Worm (Caenorhabditis elegans): ENCODE data around the gene phy-4.

phy-4 gene

DNA sequence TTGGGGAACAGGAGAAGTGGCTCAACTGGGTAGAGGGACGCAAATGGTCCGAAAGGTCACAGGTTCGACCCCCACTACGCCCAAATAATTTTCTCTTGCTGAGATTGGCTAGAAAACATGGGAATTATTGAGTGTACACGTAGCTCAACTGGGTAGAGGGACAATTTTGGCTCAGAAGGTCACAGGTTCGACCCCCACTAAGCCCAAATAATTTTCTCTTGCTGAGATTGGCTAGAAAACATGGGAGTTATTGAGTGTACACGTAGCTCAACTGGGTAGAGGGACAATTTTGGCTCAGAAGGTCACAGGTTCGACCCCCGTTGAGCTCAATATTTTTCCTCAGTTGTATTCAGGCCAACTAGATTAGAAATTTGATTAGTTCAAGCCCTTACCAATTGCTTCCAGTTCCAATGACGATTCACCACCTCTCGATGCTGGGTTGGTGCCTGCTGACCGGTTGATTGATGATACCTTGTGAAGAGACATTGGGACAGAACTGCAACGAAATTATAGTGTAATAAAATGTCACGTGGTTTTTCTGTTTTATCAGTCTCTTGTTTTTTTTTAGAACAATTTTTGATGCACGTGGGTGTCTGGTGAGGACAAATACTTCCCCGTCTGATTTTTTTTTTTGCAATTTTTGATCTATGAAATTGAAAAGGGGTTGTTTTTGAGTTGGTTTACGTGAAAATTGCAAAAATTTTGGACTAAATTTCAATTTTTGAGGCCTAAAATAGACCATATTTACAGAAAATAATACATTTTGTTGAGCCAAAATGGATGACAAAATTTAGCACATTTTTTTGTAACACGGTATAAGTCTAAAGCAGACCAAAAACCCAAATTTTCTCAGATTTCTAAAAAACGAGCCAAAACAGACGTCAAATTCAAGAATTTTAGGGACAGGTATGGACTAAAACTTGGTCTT lies 8.2 kb upstream of the phy-4 start:
- no peak for TF ChIP-seq unc-62 (GFP tag; optimal IDR thresholded peaks at IDR 0.05)

ce11 chrV:19520597-19521322 lies 7.3 kb upstream of the phy-4 start:
- no peak for TF ChIP-seq unc-62 (GFP tag; optimal IDR thresholded peaks at IDR 0.05)

DNA sequence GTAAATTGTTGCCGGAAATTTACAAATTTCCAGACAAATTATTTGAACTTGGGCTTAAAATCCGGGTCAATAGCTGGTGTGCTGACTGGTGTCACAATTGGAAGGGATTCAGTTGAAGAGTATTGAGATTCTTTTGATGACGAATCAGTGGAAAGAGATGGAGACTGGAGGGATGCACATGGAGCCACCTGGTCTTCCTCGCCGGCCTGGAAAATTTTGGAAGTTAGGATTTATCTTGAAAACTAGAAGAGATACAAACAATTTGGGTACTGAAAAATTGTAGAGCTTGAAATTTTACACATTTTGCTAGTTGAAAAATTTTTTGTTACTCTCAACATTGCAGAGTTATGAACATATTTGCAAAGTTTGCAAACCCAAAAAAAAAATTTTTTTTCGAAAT lies 6.7 kb upstream of the phy-4 start:
- no peak for TF ChIP-seq unc-62 (GFP tag; optimal IDR thresholded peaks at IDR 0.05)

DNA sequence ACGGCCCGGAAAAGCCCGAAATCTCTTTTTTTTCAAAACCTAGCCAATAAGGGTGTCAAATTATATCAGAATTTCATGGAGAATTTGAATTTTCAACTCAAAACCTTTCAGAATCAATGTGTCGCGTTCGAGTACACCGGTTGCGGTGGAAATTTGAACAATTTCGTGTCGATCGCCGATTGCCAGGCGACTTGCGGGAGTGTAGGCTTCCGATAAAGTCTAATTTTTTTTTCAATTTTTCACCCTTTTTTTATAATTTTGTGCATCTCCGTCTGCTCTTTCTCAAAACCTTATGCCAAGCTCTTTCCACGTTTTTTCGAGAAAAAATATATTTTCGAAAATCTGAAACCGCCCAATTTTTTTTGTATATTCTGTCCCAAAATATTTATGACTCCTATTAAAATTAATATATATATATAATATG lies 6.1 kb upstream of the phy-4 start:
- TF ChIP-seq unc-62 (GFP tag; optimal IDR thresholded peaks at IDR 0.05) = no peak

ce11 chrV:19518468-19519168 lies 5.2 kb upstream of the phy-4 start:
- TF ChIP-seq unc-62 (GFP tag; optimal IDR thresholded peaks at IDR 0.05) = no peak

DNA sequence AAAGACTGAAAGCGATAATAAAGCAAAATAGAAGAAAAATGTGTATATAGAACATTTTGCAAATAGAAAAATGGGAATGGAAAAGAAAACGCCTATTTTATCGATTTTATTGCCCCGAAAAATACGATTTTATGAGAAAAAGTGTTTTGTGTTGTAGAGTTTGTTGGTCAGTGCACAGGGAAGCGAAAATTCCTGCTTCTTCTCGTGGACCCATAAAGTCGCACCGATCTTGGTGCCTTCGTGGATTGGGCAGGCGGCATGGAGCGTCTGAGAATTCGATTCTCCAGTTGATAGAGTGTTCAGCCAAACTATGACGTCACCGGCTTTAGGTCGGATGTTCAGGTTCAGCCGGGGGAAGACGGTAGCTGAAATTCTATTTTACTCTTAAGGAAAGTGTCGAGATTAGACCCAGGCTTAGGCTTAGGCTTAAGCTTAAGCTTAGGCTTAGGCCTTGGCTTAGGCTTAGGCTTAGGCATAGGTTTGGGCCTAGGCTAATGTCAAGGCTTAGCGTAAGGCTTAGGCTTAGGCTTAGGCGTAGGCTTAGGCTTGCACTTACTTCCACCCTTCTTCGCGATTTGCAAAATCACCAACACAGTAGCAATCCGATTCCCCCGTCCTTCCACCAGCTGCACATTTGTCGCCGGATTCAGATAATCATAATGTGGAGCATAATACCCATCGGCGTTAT lies 1.0 kb downstream of the phy-4 start, which contains the start of gene Y43F8B.19:
Gene Y43F8B.19, minus strand, starts transcription at position 51 of the 688 bp plus-strand sequence.
- no peak for TF ChIP-seq unc-62 (GFP tag; optimal IDR thresholded peaks at IDR 0.05)

DNA sequence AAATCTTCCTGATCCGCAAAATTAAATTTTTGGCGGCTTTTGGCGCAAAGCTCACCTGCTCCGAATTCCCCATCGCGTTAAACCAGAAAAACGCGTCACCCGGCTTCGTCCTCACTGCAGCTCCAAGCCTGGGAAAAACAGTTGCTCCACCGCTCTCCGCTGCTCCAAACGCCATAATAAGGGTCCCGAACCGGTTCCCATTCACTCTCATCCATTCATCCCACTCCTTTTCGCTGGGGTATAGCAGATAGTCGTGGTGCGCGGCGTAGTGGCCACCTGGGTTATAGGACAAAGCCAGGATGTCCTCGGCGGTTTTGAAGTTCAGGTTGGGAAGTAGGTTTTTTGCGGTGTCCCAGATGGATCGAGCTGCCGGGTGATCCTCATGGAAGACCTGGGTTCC lies 2.5 kb downstream of the phy-4 start:
- no peak for TF ChIP-seq unc-62 (GFP tag; optimal IDR thresholded peaks at IDR 0.05)

DNA sequence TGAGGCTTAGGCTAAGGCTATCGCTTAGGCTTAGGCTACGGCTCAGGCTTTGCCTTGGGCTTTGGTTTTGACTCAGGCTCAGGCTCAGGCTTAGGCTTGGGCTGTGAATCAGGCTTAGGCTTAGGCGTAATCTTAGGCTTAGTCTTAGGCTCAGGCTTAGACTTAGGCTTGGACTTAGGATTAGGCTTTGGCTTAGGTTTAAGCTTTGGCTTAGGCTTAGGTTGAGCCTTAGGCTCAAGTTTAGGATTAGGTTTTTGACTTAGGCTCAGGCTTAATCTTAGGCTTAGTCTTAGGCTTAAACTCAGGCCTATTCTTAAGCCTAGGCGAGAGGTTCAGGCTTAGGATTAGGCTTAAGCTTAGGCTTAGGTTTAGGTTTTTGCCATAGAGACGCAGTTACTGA lies 3.1 kb downstream of the phy-4 start:
- no peak for TF ChIP-seq unc-62 (GFP tag; optimal IDR thresholded peaks at IDR 0.05)

DNA sequence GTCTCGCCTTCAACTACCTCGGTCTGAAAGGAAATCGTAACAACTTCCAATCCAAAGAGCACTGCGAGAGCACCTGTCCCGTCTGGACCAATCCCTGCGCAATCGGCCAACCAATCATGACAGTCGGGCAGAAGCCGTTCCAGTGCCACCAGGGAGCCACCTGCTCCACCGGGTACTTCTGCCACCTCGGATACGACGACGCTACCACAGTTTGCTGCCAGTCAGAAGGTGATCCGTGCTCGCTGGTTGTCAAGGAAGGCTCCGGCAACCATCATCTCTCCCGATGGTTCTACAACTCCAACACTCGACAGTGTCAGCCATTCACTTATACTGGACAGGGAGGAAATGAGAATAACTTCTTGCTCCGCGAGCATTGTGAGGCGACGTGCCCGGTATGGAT lies 4.4 kb downstream of the phy-4 start:
- TF ChIP-seq unc-62 (GFP tag; optimal IDR thresholded peaks at IDR 0.05) = no peak

- no peak for TF ChIP-seq unc-62 (GFP tag; optimal IDR thresholded peaks at IDR 0.05)
Measured at ce11 chrV:19502579-19503151, 10.8 kb downstream of the phy-4 start, which contains the start of gene Y43F8B.3. TSS of gene Y43F8B.3 (plus strand) at chrV:19503101.

ce11 chrV:19501389-19501788 lies 12.1 kb downstream of the phy-4 start:
- no peak for TF ChIP-seq unc-62 (GFP tag; optimal IDR thresholded peaks at IDR 0.05)

DNA sequence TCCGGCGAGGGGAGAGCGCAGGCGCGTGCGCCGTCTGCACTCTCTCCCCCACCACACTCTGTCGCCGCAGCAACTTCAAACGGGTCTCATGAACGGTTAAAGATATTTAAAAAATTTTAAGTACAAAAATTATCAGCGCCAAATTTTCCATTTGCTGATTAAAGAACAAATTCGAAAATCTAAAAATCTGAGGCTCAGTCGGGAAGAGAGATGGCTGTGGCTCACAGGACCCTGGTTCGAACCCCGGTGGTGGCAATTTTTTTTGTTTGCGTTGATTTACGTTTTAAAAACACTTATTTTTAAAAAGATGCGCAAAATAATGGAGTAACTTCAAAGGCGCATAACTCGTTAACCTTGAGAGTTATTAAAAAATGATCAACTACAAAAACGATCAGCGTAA lies 16.4 kb downstream of the phy-4 start:
- no peak for TF ChIP-seq unc-62 (GFP tag; optimal IDR thresholded peaks at IDR 0.05)

DNA sequence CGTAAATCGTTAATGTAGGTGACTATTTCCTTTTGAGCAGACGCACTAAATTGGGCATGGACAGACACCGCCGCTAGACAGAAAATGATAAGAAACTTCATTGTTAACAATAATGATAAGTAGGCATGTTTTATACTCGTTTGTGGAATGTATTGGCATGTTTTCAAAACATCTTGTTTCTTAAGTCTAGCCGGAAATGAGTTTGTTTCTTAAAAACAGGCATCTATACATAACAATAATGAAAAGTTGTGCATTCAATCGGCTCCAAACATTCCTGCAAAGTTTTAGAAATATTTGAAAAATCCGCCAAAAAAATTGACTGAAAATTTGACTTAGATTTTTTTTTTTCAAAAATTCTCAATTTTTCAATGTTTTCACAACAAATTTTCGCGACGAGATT lies 17.9 kb downstream of the phy-4 start, which contains the start of gene scl-21:
Gene scl-21, minus strand, starts transcription at position 101 of the 400 bp plus-strand sequence.
- TF ChIP-seq unc-62 (GFP tag; optimal IDR thresholded peaks at IDR 0.05) = no peak

ce11 chrV:19495145-19495544 lies 18.3 kb downstream of the phy-4 start:
- TF ChIP-seq unc-62 (GFP tag; optimal IDR thresholded peaks at IDR 0.05) = no peak

DNA sequence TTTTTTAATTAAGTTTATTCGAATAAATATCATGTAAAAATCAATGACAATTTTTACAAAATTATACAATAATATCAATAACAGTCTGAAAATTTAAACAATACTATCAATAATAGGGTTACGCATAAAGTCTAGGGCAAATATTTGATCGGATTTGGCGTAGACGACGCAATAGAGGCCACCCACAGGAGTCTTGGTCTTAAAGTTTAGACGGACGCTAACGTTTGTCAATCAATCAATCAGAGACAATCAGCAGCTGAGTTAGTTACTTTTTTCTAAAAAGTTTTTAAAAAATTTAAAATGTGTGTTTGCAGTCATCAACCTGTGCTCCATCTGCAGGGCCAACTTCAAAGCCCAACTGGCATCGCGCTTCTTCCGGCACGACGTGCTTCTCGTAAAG lies 22.1 kb downstream of the phy-4 start, which contains the start of gene Y43F8B.29:
Gene Y43F8B.29, plus strand, starts transcription at position 301 of the 400 bp plus-strand sequence.
- no peak for TF ChIP-seq unc-62 (GFP tag; optimal IDR thresholded peaks at IDR 0.05)

Measured in whole organism, dauer.